Worm (Caenorhabditis elegans) whole organism, L2 larva: Measurements from ENCODE around the gene ZC412.10.

Experiments
- ama-1 ChIP-seq: fragments of 150-350 bp; optimal IDR thresholded peaks from 2 replicates; lab custom pipeline; 2018; ENCODE audit warnings: inconsistent platforms
- lin-39 ChIP-seq: fragments of 150-350 bp; optimal IDR thresholded peaks from 2 replicates; lab custom pipeline; 2014; ENCODE audit warnings: missing biosample characterization, missing genetic modification reagents, missing genetic modification characterization
- nhr-25 ChIP-seq: fragments of 150-350 bp; sonication (generic microtip); optimal IDR thresholded peaks from 3 replicates; lab custom pipeline; 2014; ENCODE audit warnings: missing biosample characterization, missing genetic modification characterization
- unc-62 ChIP-seq: fragments of 150-350 bp; optimal IDR thresholded peaks from 2 replicates; lab custom pipeline; 2014; ENCODE audit warnings: missing biosample characterization, missing genetic modification reagents, missing genetic modification characterization

- no peak for TF ChIP-seq nhr-25 (tag; lab: Kevin White, UChicago)
- no peak for TF ChIP-seq unc-62 (GFP tag; lab: Kevin White, UChicago)
- TF ChIP-seq ama-1 (lab: Kevin White, UChicago) = no peak
- TF ChIP-seq lin-39 (tag; lab: Kevin White, UChicago) = no peak
Measured at ce11 chrV:14833219-14833618, 43.4 kb downstream of the ZC412.10 start.
